Fruit fly (Drosophila melanogaster) whole organism: ENCODE results near the gene TTLL4B.

Source experiments
- CG8478 ChIP-seq: fragments of >200 bp; optimal IDR thresholded peaks from 2 replicates; lab custom pipeline; 2018; ENCODE audit warnings: inconsistent platforms
- Dll ChIP-seq: fragments of >200 bp; optimal IDR thresholded peaks from 2 replicates; lab custom pipeline; 2017
- EcR ChIP-seq, 2 experiments: fragments of >200 bp; optimal IDR thresholded peaks; 2 replicates each; lab custom pipeline; 2017; ENCODE audit warnings: missing biosample characterization in 2 of 2, missing genetic modification characterization in 2 of 2, missing genetic modification reagents in 2 of 2
- pan ChIP-seq: fragments of >200 bp; optimal IDR thresholded peaks from 2 replicates; lab custom pipeline; 2017
- psq ChIP-seq: fragments of >200 bp; optimal IDR thresholded peaks from 2 replicates; lab custom pipeline; 2017
- usp ChIP-seq: fragments of >200 bp; optimal IDR thresholded peaks from 2 replicates; lab custom pipeline; 2017; ENCODE audit warnings: missing biosample characterization, missing genetic modification characterization, mixed read lengths

The TTLL4B gene

DNA sequence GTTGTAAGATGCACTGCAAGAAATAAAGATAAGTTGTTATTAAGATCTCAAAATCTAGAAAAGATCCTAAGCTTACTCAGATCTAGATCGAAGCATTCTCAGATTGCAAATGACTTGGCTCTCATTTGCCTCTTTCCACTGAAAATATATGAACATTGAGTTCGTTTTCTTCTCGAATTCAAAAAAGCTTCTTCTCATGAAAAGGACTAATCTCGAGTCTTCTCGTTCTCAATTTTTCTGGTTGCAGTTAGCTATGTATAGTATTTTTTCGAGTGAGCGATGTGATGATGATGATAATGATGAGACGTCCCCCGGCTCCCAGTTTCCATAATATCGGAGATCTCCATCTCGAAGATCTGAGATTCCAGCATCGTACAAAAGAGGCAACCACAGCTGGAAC is 6.1 kb upstream of the TTLL4B start:
- TF ChIP-seq pan (no peak), CG8478 (lab: Kevin White, UChicago) (no peak), EcR (GFP tag; optimal IDR thresholded peaks at IDR 0.05; lab: Kevin White, UChicago) (no peak), psq (lab: Kevin White, UChicago) (no peak), Dll (lab: Kevin White, UChicago) (no peak), usp (GFP tag; lab: Kevin White, UChicago) (no peak)

dm6 chr2L:3858118-3858517 is 4.3 kb upstream of the TTLL4B start:
- TF ChIP-seq pan (no peak), usp (GFP tag; lab: Kevin White, UChicago) (no peak), CG8478 (lab: Kevin White, UChicago) (no peak), psq (lab: Kevin White, UChicago) (no peak), Dll (lab: Kevin White, UChicago) (no peak), EcR (GFP tag; optimal IDR thresholded peaks at IDR 0.05; lab: Kevin White, UChicago) (no peak)

dm6 chr2L:3861388-3861787 is 1.1 kb upstream of the TTLL4B start:
- no peak for TF ChIP-seq EcR (GFP tag; optimal IDR thresholded peaks at IDR 0.05; lab: Kevin White, UChicago)
- no peak for TF ChIP-seq psq (lab: Kevin White, UChicago)
- no peak for TF ChIP-seq Dll (lab: Kevin White, UChicago)
- no peak for TF ChIP-seq pan
- no peak for TF ChIP-seq CG8478 (lab: Kevin White, UChicago)
- no peak for TF ChIP-seq usp (GFP tag; lab: Kevin White, UChicago)

- TF ChIP-seq usp (GFP tag; lab: Kevin White, UChicago): no peak
- TF ChIP-seq Dll (lab: Kevin White, UChicago): no peak
- TF ChIP-seq EcR (GFP tag; optimal IDR thresholded peaks at IDR 0.05; lab: Kevin White, UChicago): no peak
- TF ChIP-seq pan: no peak
- TF ChIP-seq CG8478 (lab: Kevin White, UChicago): no peak
- TF ChIP-seq psq (lab: Kevin White, UChicago): no peak
Measured at dm6 chr2L:3867474-3868082, 5.1 kb downstream of the TTLL4B start, which contains the start of gene Cep97. Cep97 (plus strand) TSS chr2L:3867697.

dm6 chr2L:3872283-3872682 is 9.8 kb downstream of the TTLL4B start, which contains the start of gene CG31957:
CG31957 (minus strand) TSS chr2L:3872458.
- TF ChIP-seq pan: no peak
- TF ChIP-seq usp (GFP tag; lab: Kevin White, UChicago): no peak
- no peak for TF ChIP-seq Dll (lab: Kevin White, UChicago)
- TF ChIP-seq psq (lab: Kevin White, UChicago): no peak
- no peak for TF ChIP-seq EcR (GFP tag; optimal IDR thresholded peaks at IDR 0.05; lab: Kevin White, UChicago)
- no peak for TF ChIP-seq CG8478 (lab: Kevin White, UChicago)

DNA sequence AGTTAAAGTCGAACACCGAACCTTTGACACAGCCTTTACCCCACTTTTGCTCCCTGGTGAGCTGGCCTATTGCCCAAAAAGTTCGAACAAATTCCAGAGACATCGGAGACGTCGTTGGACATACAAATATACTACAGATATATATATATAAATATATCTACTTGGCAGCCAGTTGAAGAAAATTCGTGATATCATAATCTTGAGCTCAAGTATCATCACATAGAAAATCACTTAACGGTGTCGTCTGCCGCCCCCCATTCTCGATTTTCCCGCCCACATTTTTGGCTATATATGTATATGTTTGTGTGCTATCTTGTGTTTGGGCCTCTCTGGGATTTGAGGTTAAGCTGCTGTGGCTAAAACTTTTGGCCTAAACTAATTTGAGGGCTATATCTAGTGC is 14.5 kb downstream of the TTLL4B start:
- TF ChIP-seq pan (no peak), psq (lab: Kevin White, UChicago) (no peak), usp (GFP tag; lab: Kevin White, UChicago) (no peak), Dll (lab: Kevin White, UChicago) (no peak), EcR (GFP tag; optimal IDR thresholded peaks at IDR 0.05; lab: Kevin White, UChicago) (no peak), CG8478 (lab: Kevin White, UChicago) (no peak)

- TF ChIP-seq Dll (lab: Kevin White, UChicago): no peak
- no peak for TF ChIP-seq EcR (GFP tag; optimal IDR thresholded peaks at IDR 0.05; lab: Kevin White, UChicago)
- TF ChIP-seq pan: no peak
- no peak for TF ChIP-seq usp (GFP tag; lab: Kevin White, UChicago)
- no peak for TF ChIP-seq psq (lab: Kevin White, UChicago)
- no peak for TF ChIP-seq CG8478 (lab: Kevin White, UChicago)
Measured at dm6 chr2L:3880048-3880447, 17.6 kb downstream of the TTLL4B start.

dm6 chr2L:3881164-3881563 is 18.7 kb downstream of the TTLL4B start:
- no peak for TF ChIP-seq usp (GFP tag; lab: Kevin White, UChicago)
- no peak for TF ChIP-seq CG8478 (lab: Kevin White, UChicago)
- TF ChIP-seq EcR (GFP tag; optimal IDR thresholded peaks at IDR 0.05; lab: Kevin White, UChicago): no peak
- no peak for TF ChIP-seq psq (lab: Kevin White, UChicago)
- TF ChIP-seq pan: no peak
- no peak for TF ChIP-seq Dll (lab: Kevin White, UChicago)

DNA sequence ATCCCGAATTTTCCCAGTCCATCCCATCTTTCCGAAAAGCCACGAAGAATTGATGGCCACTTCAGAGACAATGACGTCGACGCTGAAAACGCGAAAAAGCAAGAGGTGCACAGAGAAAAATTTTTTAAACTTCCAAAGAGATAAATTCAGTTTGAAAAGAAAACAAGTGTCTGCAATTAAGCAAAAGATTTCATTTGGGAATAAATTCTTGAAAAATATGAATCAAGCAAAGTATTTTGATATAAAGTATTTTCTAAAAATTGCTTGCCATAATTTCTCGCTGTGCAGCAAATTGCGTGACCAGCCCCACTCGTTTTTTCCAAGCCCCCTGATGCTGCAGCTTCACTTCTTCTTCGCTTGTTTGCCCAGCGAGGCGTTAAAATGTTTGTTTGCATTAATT is 19.7 kb downstream of the TTLL4B start:
- no peak for TF ChIP-seq pan
- TF ChIP-seq CG8478 (lab: Kevin White, UChicago): no peak
- TF ChIP-seq Dll (lab: Kevin White, UChicago): no peak
- TF ChIP-seq usp (GFP tag; lab: Kevin White, UChicago): no peak
- TF ChIP-seq psq (lab: Kevin White, UChicago): no peak
- no peak for TF ChIP-seq EcR (GFP tag; optimal IDR thresholded peaks at IDR 0.05; lab: Kevin White, UChicago)

DNA sequence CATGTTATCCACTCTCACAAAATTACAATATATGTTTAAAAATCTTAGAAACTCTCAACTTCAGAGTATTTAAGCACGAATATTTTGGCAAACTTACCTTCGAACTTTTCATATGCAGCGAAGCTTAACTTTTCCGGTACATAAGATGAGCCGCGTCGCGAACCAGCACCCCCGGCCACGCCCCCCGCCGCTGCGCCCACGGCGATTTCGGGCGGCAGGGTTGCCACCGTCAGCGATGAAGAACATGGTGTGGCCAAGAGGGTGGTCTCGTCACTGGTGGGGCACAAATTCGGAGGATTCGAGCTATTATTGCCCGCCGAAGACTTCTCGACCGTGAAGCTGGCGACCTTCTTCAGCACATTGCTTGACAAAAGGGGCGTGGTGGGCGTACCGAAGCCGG is 21.5 kb downstream of the TTLL4B start:
- TF ChIP-seq usp (GFP tag; lab: Kevin White, UChicago) (no peak), psq (lab: Kevin White, UChicago) (no peak), Dll (lab: Kevin White, UChicago) (no peak)

DNA sequence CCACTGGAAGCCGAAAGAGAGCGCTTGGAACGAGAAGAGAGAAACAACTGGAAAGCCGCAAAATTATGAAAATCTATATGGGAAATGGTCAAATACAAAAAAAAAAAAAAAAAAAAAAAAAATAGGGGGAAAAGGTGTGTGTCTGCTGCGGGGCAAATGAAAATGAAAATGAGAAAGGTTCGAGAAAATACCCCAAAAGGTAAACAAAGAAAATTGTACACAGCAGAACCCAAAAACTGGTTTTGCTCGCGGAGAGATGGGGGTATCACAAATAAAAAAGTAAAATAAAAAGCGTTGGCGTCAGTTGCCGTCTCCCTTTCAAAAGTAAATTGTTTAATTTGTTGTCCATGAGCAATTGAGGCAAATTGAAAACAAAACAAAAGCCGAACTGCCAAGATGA is 25.7 kb downstream of the TTLL4B start:
- no peak for TF ChIP-seq Dll (lab: Kevin White, UChicago)
- TF ChIP-seq psq (lab: Kevin White, UChicago): no peak
- no peak for TF ChIP-seq pan
- no peak for TF ChIP-seq CG8478 (lab: Kevin White, UChicago)
- no peak for TF ChIP-seq EcR (GFP tag; optimal IDR thresholded peaks at IDR 0.05; lab: Kevin White, UChicago)
- TF ChIP-seq usp (GFP tag; lab: Kevin White, UChicago): no peak
